Worm (Caenorhabditis elegans): ENCODE measurements around the gene F25G6.8.
"Not testable (repeated sequence)": the region's sequence is repeated elsewhere in the genome, so short reads cannot be mapped to it uniquely, and the experiment has no call there.

- not testable (repeated sequence) for TF ChIP-seq T22C8.4 (GFP tag; IDR thresholded peaks at IDR 0.05); klf-2 (GFP tag; conservative IDR thresholded peaks at IDR 0.05); ztf-29 (GFP tag; IDR thresholded peaks at IDR 0.05)
Observed at ce11 chrV:8533067-8533466, 31.9 kb downstream of the F25G6.8 start, which contains the start of the genes his-8 and his-7.
